Worm (Caenorhabditis elegans) whole organism, young adult: ENCODE results near the gene metl-1.

Experiments used
- ama-1 ChIP-seq, 3 experiments: fragments of 150-350 bp in 1 of 3; sonication (generic microtip) in 2 of 3; optimal IDR thresholded peaks; 2 replicates each; lab custom pipeline; 2014 to 2018; ENCODE audit warnings: missing biosample characterization in 2 of 3, missing genetic modification characterization in 2 of 3, missing genetic modification reagents in 2 of 3
- let-607 ChIP-seq, 2 experiments: fragments of 200-800 bp in 1 of 2; sonication (Bioruptor generic) in 1 of 2; sonication (generic microtip) in 1 of 2; optimal IDR thresholded peaks; 2 replicates each; lab custom pipeline; 2016 to 2018; ENCODE audit warnings: mild to moderate bottlenecking in 2 of 2, missing compliant biosample characterization in 2 of 2, missing genetic modification characterization in 2 of 2, moderate library complexity in 2 of 2, missing genotype in 1 of 2

- TF ChIP-seq ama-1 (optimal IDR thresholded peaks at IDR 0.05; lab: Kevin White, UChicago), result no peak
- no peak for TF ChIP-seq ama-1 (GFP tag; optimal IDR thresholded peaks at IDR 0.05; lab: Kevin White, UChicago)
- TF ChIP-seq let-607 (tag; optimal IDR thresholded peaks at IDR 0.05; lab: Kevin White, UChicago), result no peak
Observed at ce11 chrII:11443128-11443527, 30.2 kb downstream of the metl-1 start.
